Fruit fly (Drosophila melanogaster) whole organism, embryonic: ENCODE results near the gene pes.
A peak's percentile ranks its signal among the peaks of the same experiment; 100 is the strongest.

ENCODE experiments used
- Atf-2 ChIP-seq: fragments of 200-800 bp; sonication (Bioruptor generic); optimal IDR thresholded peaks from 2 replicates; lab custom pipeline; 2016; ENCODE audit warnings: missing biosample characterization, missing genetic modification characterization
- B-H2 ChIP-seq: fragments of 200-800 bp; sonication (Bioruptor generic); optimal IDR thresholded peaks from 2 replicates; lab custom pipeline; 2018; ENCODE audit warnings: missing biosample characterization, mild to moderate bottlenecking, missing genetic modification characterization
- Blimp-1 ChIP-seq: fragments of 200-800 bp; sonication (Bioruptor generic); optimal IDR thresholded peaks from 3 replicates; lab custom pipeline; 2018; ENCODE audit warnings: missing biosample characterization, missing genetic modification characterization, mild to moderate bottlenecking, moderate library complexity, missing genetic modification reagents
- Bteb2 ChIP-seq: fragments of 200-800 bp; sonication (Bioruptor generic); optimal IDR thresholded peaks from 2 replicates; lab custom pipeline; 2016; ENCODE audit warnings: missing biosample characterization, missing genetic modification characterization
- CG10274 ChIP-seq: fragments of 200-800 bp; sonication (Bioruptor generic); optimal IDR thresholded peaks from 3 replicates; lab custom pipeline; 2017; ENCODE audit warnings: missing biosample characterization, mild to moderate bottlenecking, missing genetic modification characterization
- CG10431 ChIP-seq: fragments of 200-800 bp; sonication (Bioruptor generic); optimal IDR thresholded peaks from 3 replicates; lab custom pipeline; 2018; ENCODE audit warnings: missing biosample characterization, mild to moderate bottlenecking, missing genetic modification characterization
- CG10979 ChIP-seq: fragments of 200-800 bp; sonication (Bioruptor generic); optimal IDR thresholded peaks from 2 replicates; lab custom pipeline; 2018; ENCODE audit warnings: missing biosample characterization, mild to moderate bottlenecking, missing genetic modification characterization, moderate library complexity
- CG12744 ChIP-seq: fragments of 200-800 bp; sonication (Bioruptor generic); optimal IDR thresholded peaks from 2 replicates; lab custom pipeline; 2016; ENCODE audit warnings: missing biosample characterization, missing genetic modification characterization
- CG14441 ChIP-seq: fragments of 200-800 bp; sonication (Bioruptor generic); IDR thresholded peaks from 2 replicates; pipeline ENCODE4 v1.3.6; 2022; ENCODE audit warnings: missing biosample characterization, missing genetic modification characterization
- CG15479 ChIP-seq: fragments of 200-800 bp; sonication (Bioruptor generic); optimal IDR thresholded peaks from 3 replicates; lab custom pipeline; 2019; ENCODE audit warnings: missing biosample characterization, mild to moderate bottlenecking, missing genetic modification characterization, moderate library complexity
- CG16813 ChIP-seq: fragments of 200-800 bp; sonication (Bioruptor generic); IDR thresholded peaks from 3 replicates; pipeline ENCODE4 v1.3.6; 2022; ENCODE audit warnings: missing biosample characterization, missing genetic modification characterization; ENCODE audit not compliant: partially characterized antibody
- CG18011 ChIP-seq: fragments of 200-800 bp; sonication (Bioruptor generic); optimal IDR thresholded peaks from 2 replicates; lab custom pipeline; 2017; ENCODE audit warnings: missing biosample characterization, missing genetic modification characterization, mild to moderate bottlenecking, moderate library complexity, missing genotype
- CG2120 ChIP-seq: fragments of 200-800 bp; sonication (Bioruptor generic); optimal IDR thresholded peaks from 3 replicates; lab custom pipeline; 2016; ENCODE audit warnings: missing biosample characterization, missing genetic modification characterization
- CG30403 ChIP-seq: fragments of 200-800 bp; sonication (Bioruptor generic); optimal IDR thresholded peaks from 3 replicates; lab custom pipeline; 2016; ENCODE audit warnings: missing biosample characterization, missing genetic modification characterization
- CG3065 ChIP-seq: fragments of 200-800 bp; sonication (Bioruptor generic); optimal IDR thresholded peaks from 2 replicates; lab custom pipeline; 2016; ENCODE audit warnings: missing biosample characterization, missing genetic modification characterization
- CG31441 ChIP-seq: fragments of 200-800 bp; sonication (Bioruptor generic); IDR thresholded peaks from 2 replicates; pipeline ENCODE4 v1.3.6; 2022; ENCODE audit warnings: missing biosample characterization, missing genetic modification characterization
- CG3995 ChIP-seq: fragments of 200-800 bp; sonication (Bioruptor generic); optimal IDR thresholded peaks from 3 replicates; lab custom pipeline; 2016; ENCODE audit warnings: missing biosample characterization, missing genetic modification characterization
- CG6854 ChIP-seq: fragments of 200-800 bp; sonication (Bioruptor generic); optimal IDR thresholded peaks from 3 replicates; lab custom pipeline; 2017; ENCODE audit warnings: missing biosample characterization, mild to moderate bottlenecking, missing genetic modification characterization
- CG7963 ChIP-seq: fragments of 200-800 bp; sonication (Bioruptor generic); IDR thresholded peaks from 3 replicates; pipeline ENCODE4 v1.3.6; 2022; ENCODE audit warnings: missing biosample characterization, missing genetic modification characterization; ENCODE audit not compliant: partially characterized antibody
- CG8290 ChIP-seq, 3 experiments: fragments of 200-800 bp; sonication (Bioruptor generic); optimal IDR thresholded peaks; 2 replicates each; lab custom pipeline; 2016 to 2019; ENCODE audit warnings: missing biosample characterization in 3 of 3, missing genetic modification characterization in 3 of 3, mild to moderate bottlenecking in 2 of 3, moderate library complexity in 1 of 3
- CG8924 ChIP-seq: fragments of 200-800 bp; optimal IDR thresholded peaks from 3 replicates; lab custom pipeline; 2019; ENCODE audit warnings: missing biosample characterization, mild to moderate bottlenecking, missing genetic modification characterization, moderate library complexity
- CG9727 ChIP-seq: fragments of 200-800 bp; sonication (Bioruptor generic); optimal IDR thresholded peaks from 3 replicates; lab custom pipeline; 2017; ENCODE audit warnings: missing biosample characterization, mild to moderate bottlenecking, missing genetic modification characterization
- Camta ChIP-seq: fragments of 200-800 bp; sonication (Bioruptor generic); optimal IDR thresholded peaks from 2 replicates; lab custom pipeline; 2016; ENCODE audit warnings: missing biosample characterization, missing genetic modification characterization
- D ChIP-seq, 2 experiments: fragments of 200-800 bp in 1 of 2; fragments of >200 bp in 1 of 2; sonication (Bioruptor generic) in 1 of 2; optimal IDR thresholded peaks; 2 replicates in 1 of 2; 3 replicates in 1 of 2; lab custom pipeline; 2017; ENCODE audit warnings: mild to moderate bottlenecking in 1 of 2, missing biosample characterization in 1 of 2, missing genetic modification characterization in 1 of 2, missing genetic modification reagents in 1 of 2
- Dll ChIP-seq: fragments of 200-800 bp; sonication (Bioruptor generic); IDR thresholded peaks from 4 replicates; pipeline ENCODE4 v1.3.6; 2022; ENCODE audit warnings: missing biosample characterization, missing genetic modification characterization; ENCODE audit not compliant: partially characterized antibody
- ERR ChIP-seq: fragments of 200-800 bp; sonication (Bioruptor generic); optimal IDR thresholded peaks from 2 replicates; lab custom pipeline; 2016; ENCODE audit warnings: missing biosample characterization, missing genetic modification characterization
- HmgZ ChIP-seq: fragments of 200-800 bp; sonication (Bioruptor generic); optimal IDR thresholded peaks from 2 replicates; lab custom pipeline; 2018; ENCODE audit warnings: missing biosample characterization, mild to moderate bottlenecking, missing genetic modification characterization
- MESR4 ChIP-seq: fragments of 200-800 bp; sonication (Bioruptor generic); optimal IDR thresholded peaks from 2 replicates; lab custom pipeline; 2018; ENCODE audit warnings: missing biosample characterization, mild to moderate bottlenecking, missing genetic modification characterization, moderate library complexity
- Oli ChIP-seq: fragments of 200-800 bp; sonication (Bioruptor generic); optimal IDR thresholded peaks from 2 replicates; lab custom pipeline; 2018; ENCODE audit warnings: missing biosample characterization, mild to moderate bottlenecking, missing genetic modification characterization, moderate library complexity
- TFAM ChIP-seq: fragments of 200-800 bp; sonication (Bioruptor generic); optimal IDR thresholded peaks from 2 replicates; lab custom pipeline; 2017; ENCODE audit warnings: missing biosample characterization, missing genetic modification characterization, inconsistent platforms
- abd-A ChIP-seq: fragments of 200-800 bp; sonication (Bioruptor generic); optimal IDR thresholded peaks from 3 replicates; lab custom pipeline; 2019; ENCODE audit warnings: missing biosample characterization, mild to moderate bottlenecking, missing genetic modification characterization, moderate library complexity
- amos ChIP-seq: fragments of 200-800 bp; sonication (Bioruptor generic); IDR thresholded peaks from 2 replicates; pipeline ENCODE4 v1.3.6; 2022; ENCODE audit warnings: missing biosample characterization, missing genetic modification characterization; ENCODE audit not compliant: partially characterized antibody
- aop ChIP-seq: fragments of 200-800 bp; sonication (Bioruptor generic); IDR thresholded peaks from 2 replicates; pipeline ENCODE4 v1.3.6; 2022; ENCODE audit warnings: missing biosample characterization, missing genetic modification characterization
- cg ChIP-seq: fragments of 200-800 bp; sonication (Bioruptor generic); optimal IDR thresholded peaks from 3 replicates; lab custom pipeline; 2019; ENCODE audit warnings: missing biosample characterization, mild to moderate bottlenecking, missing genetic modification characterization, moderate library complexity
- chinmo ChIP-seq: fragments of 200-800 bp; sonication (Bioruptor generic); IDR thresholded peaks from 4 replicates; pipeline ENCODE4 v1.3.6; 2022; ENCODE audit warnings: missing biosample characterization, missing genetic modification characterization; ENCODE audit not compliant: partially characterized antibody
- ems ChIP-seq: fragments of 200-800 bp; sonication (Bioruptor generic); optimal IDR thresholded peaks from 3 replicates; lab custom pipeline; 2016; ENCODE audit warnings: missing biosample characterization, missing genetic modification characterization
- fd102C ChIP-seq: fragments of 200-800 bp; sonication (Bioruptor generic); optimal IDR thresholded peaks from 2 replicates; lab custom pipeline; 2018; ENCODE audit warnings: missing biosample characterization, mild to moderate bottlenecking, missing genetic modification characterization, moderate library complexity
- fd3F ChIP-seq: fragments of 200-800 bp; sonication (Bioruptor generic); optimal IDR thresholded peaks from 2 replicates; lab custom pipeline; 2018; ENCODE audit warnings: missing biosample characterization, mild to moderate bottlenecking, missing genetic modification characterization, moderate library complexity
- fu2 ChIP-seq: fragments of 200-800 bp; sonication (Bioruptor generic); optimal IDR thresholded peaks from 2 replicates; lab custom pipeline; 2016; ENCODE audit warnings: missing biosample characterization, missing genetic modification characterization
- grau ChIP-seq: fragments of 200-800 bp; optimal IDR thresholded peaks from 3 replicates; lab custom pipeline; 2019; ENCODE audit warnings: missing biosample characterization, mild to moderate bottlenecking, missing genetic modification characterization, moderate library complexity
- lilli ChIP-seq: fragments of 200-800 bp; sonication (Bioruptor generic); optimal IDR thresholded peaks from 3 replicates; lab custom pipeline; 2016; ENCODE audit warnings: missing biosample characterization, missing genetic modification characterization
- mirr ChIP-seq: fragments of 200-800 bp; sonication (Bioruptor generic); optimal IDR thresholded peaks from 3 replicates; lab custom pipeline; 2018; ENCODE audit warnings: missing biosample characterization, mild to moderate bottlenecking, missing genetic modification characterization
- ranshi ChIP-seq: fragments of 200-800 bp; sonication (Bioruptor generic); IDR thresholded peaks from 2 replicates; pipeline ENCODE4 v1.3.6; 2022; ENCODE audit warnings: missing biosample characterization, missing genetic modification characterization
- row ChIP-seq: fragments of 200-800 bp; sonication (Bioruptor generic); IDR thresholded peaks from 3 replicates; pipeline ENCODE4 v1.3.6; 2022; ENCODE audit warnings: missing biosample characterization, missing genetic modification characterization
- sd ChIP-seq: fragments of 200-800 bp; sonication (Bioruptor generic); optimal IDR thresholded peaks from 3 replicates; lab custom pipeline; 2018; ENCODE audit warnings: missing biosample characterization, mild to moderate bottlenecking, missing genetic modification characterization, moderate library complexity
- tin ChIP-seq: fragments of 200-800 bp; sonication (Bioruptor generic); optimal IDR thresholded peaks from 3 replicates; lab custom pipeline; 2016; ENCODE audit warnings: missing biosample characterization, missing genetic modification characterization
- twi ChIP-seq: fragments of 200-800 bp; optimal IDR thresholded peaks from 2 replicates; lab custom pipeline; 2019; ENCODE audit warnings: missing biosample characterization, mild to moderate bottlenecking, missing genetic modification characterization, moderate library complexity
- wor ChIP-seq: fragments of 200-800 bp; sonication (Bioruptor generic); IDR thresholded peaks from 2 replicates; pipeline ENCODE4 v1.3.6; 2022; ENCODE audit warnings: missing biosample characterization, missing genetic modification characterization

The pes gene

dm6 chr2L:7984889-7985514 lies 9.0 kb downstream of the pes start (continued):
- TF ChIP-seq grau (tag; lab: Kevin White, UChicago), result peak; percentile 17
- TF ChIP-seq CG2120, result peak; percentile 11
- TF ChIP-seq Dll (GFP tag; lab: Robert Waterston, UW), result no peak
- TF ChIP-seq CG8290 (GFP tag; optimal IDR thresholded peaks at IDR 0.05; lab: Kevin White, UChicago), result no peak
- peak in 1 of 2 experiments; percentile 51 for TF ChIP-seq CG8290 (tag; optimal IDR thresholded peaks at IDR 0.05; lab: Kevin White, UChicago)
- TF ChIP-seq amos (GFP tag; lab: Robert Waterston, UW), result no peak
- no peak for TF ChIP-seq fu2 (GFP tag; lab: Kevin White, UChicago)
- TF ChIP-seq fd102C (GFP tag; lab: Kevin White, UChicago), result no peak
- no peak for TF ChIP-seq aop
- TF ChIP-seq sd (tag; lab: Kevin White, UChicago), result no peak
- TF ChIP-seq B-H2 (GFP tag; lab: Kevin White, UChicago), result no peak
- peak; percentile 22 for TF ChIP-seq cg (GFP tag; lab: Kevin White, UChicago)
- peak; percentile 20 for TF ChIP-seq CG9727 (GFP tag; lab: Kevin White, UChicago)
- TF ChIP-seq CG30403, result peak; percentile 27
- no peak for TF ChIP-seq CG10431 (GFP tag; lab: Kevin White, UChicago)
- no peak for TF ChIP-seq wor
- TF ChIP-seq Oli (tag; lab: Kevin White, UChicago), result peak; percentile 11
- TF ChIP-seq ranshi (GFP tag; lab: Robert Waterston, UW), result 0 out of 2 replicates have a peak, but pooled peaks have one; percentile 12
- TF ChIP-seq CG16813 (GFP tag; lab: Robert Waterston, UW), result peak; percentile 71
- no peak for TF ChIP-seq MESR4 (GFP tag; lab: Kevin White, UChicago)
- no peak for TF ChIP-seq CG3995 (GFP tag; lab: Kevin White, UChicago)
- no peak for TF ChIP-seq TFAM (GFP tag; lab: Kevin White, UChicago)
- TF ChIP-seq D (optimal IDR thresholded peaks at IDR 0.05; lab: Kevin White, UChicago), result no peak
- no peak for TF ChIP-seq D (GFP tag; optimal IDR thresholded peaks at IDR 0.05; lab: Kevin White, UChicago)
- TF ChIP-seq mirr, result peak; percentile 44
- TF ChIP-seq Bteb2 (GFP tag; lab: Kevin White, UChicago), result peak; percentile 9
- peak; percentile 15 for TF ChIP-seq CG8924 (tag; lab: Kevin White, UChicago)
- no peak for TF ChIP-seq twi (tag; lab: Kevin White, UChicago)
- TF ChIP-seq CG10979 (tag; lab: Kevin White, UChicago), result peak; percentile 31
- no peak for TF ChIP-seq CG12744 (GFP tag; lab: Kevin White, UChicago)
- TF ChIP-seq CG31441 (GFP tag; lab: Robert Waterston, UW), result 0 out of 2 replicates have a peak, but pooled peaks have one; percentile 15
- TF ChIP-seq abd-A, result no peak
- TF ChIP-seq row (GFP tag; lab: Robert Waterston, UW), result peak; percentile 63
- no peak for TF ChIP-seq CG6854 (GFP tag; lab: Kevin White, UChicago)
- TF ChIP-seq tin, result peak; percentile 53
- peak; percentile 16 for TF ChIP-seq lilli (GFP tag; lab: Kevin White, UChicago)
- TF ChIP-seq CG10274, result no peak
- peak; percentile 28 for TF ChIP-seq CG15479 (GFP tag; lab: Kevin White, UChicago)
- TF ChIP-seq CG3065 (GFP tag; lab: Kevin White, UChicago), result no peak
- no peak for TF ChIP-seq CG7963 (GFP tag; lab: Robert Waterston, UW)
- TF ChIP-seq CG18011 (GFP tag; lab: Kevin White, UChicago), result no peak
- TF ChIP-seq ems (GFP tag; lab: Kevin White, UChicago), result no peak
- TF ChIP-seq Atf-2 (GFP tag; lab: Kevin White, UChicago), result no peak
- TF ChIP-seq Camta (GFP tag; lab: Kevin White, UChicago), result no peak
- TF ChIP-seq ERR, result no peak
- TF ChIP-seq fd3F (GFP tag; lab: Kevin White, UChicago), result no peak
- no peak for TF ChIP-seq HmgZ (tag; lab: Kevin White, UChicago)
- peak; percentile 63; the same call in 2 of the 4 replicates for TF ChIP-seq chinmo
- TF ChIP-seq Blimp-1 (GFP tag; lab: Kevin White, UChicago), result peak; percentile 17
- TF ChIP-seq CG14441 (GFP tag; lab: Robert Waterston, UW), result 0 out of 2 replicates have a peak, but pooled peaks have one; percentile 8
